Worm (Caenorhabditis elegans) whole organism, late embryonic: ENCODE data around the gene inpp-4B.

Experiments
- ama-1 ChIP-seq: fragments of 150-350 bp; optimal IDR thresholded peaks from 2 replicates; lab custom pipeline; 2014
- ceh-31 ChIP-seq: sonication (generic microtip); optimal IDR thresholded peaks from 2 replicates; lab custom pipeline; 2016; ENCODE audit warnings: missing genetic modification characterization, missing compliant biosample characterization
- ets-4 ChIP-seq: sonication (generic microtip); optimal IDR thresholded peaks from 2 replicates; lab custom pipeline; 2016; ENCODE audit warnings: missing genetic modification characterization, missing compliant biosample characterization
- fkh-10 ChIP-seq: fragments of 150-350 bp; optimal IDR thresholded peaks from 2 replicates; lab custom pipeline; 2014; ENCODE audit warnings: missing biosample characterization, missing genetic modification reagents, missing genetic modification characterization
- lim-6 ChIP-seq: sonication (generic microtip); optimal IDR thresholded peaks from 2 replicates; lab custom pipeline; 2016; ENCODE audit warnings: missing genetic modification characterization, missing compliant biosample characterization
- nhr-11 ChIP-seq: fragments of 150-350 bp; optimal IDR thresholded peaks from 2 replicates; lab custom pipeline; 2014; ENCODE audit warnings: missing biosample characterization, missing genetic modification characterization
- pax-1 ChIP-seq: fragments of 150-350 bp; optimal IDR thresholded peaks from 2 replicates; lab custom pipeline; 2014; ENCODE audit warnings: missing biosample characterization, missing genetic modification characterization
- pha-4 ChIP-seq: fragments of 150-350 bp; optimal IDR thresholded peaks from 2 replicates; lab custom pipeline; 2018; ENCODE audit warnings: missing biosample characterization, missing genetic modification reagents, missing genetic modification characterization
- ref-2 ChIP-seq: sonication (generic microtip); optimal IDR thresholded peaks from 2 replicates; lab custom pipeline; 2016; ENCODE audit warnings: missing genetic modification characterization, missing compliant biosample characterization
- rnt-1 ChIP-seq: sonication (generic microtip); optimal IDR thresholded peaks from 2 replicates; lab custom pipeline; 2016; ENCODE audit warnings: missing genetic modification characterization, missing compliant biosample characterization
- tbx-7 ChIP-seq: sonication (generic microtip); optimal IDR thresholded peaks from 2 replicates; lab custom pipeline; 2016; ENCODE audit warnings: missing genotype, missing genetic modification characterization, missing compliant biosample characterization

ce11 chrIII:10233979-10234378 lies 32.7 kb downstream of the inpp-4B start, which contains the start of gene paml-1:
- TF ChIP-seq ama-1 (lab: Kevin White, UChicago) (no peak), pax-1 (no peak), ref-2 (tag; lab: Kevin White, UChicago) (no peak), tbx-7 (no peak), ets-4 (no peak), fkh-10 (no peak), rnt-1 (tag; lab: Kevin White, UChicago) (no peak), lim-6 (tag; lab: Kevin White, UChicago) (no peak), ceh-31 (no peak), pha-4 (tag; lab: Kevin White, UChicago) (no peak), nhr-11 (tag; lab: Kevin White, UChicago) (no peak)
